Fruit fly (Drosophila melanogaster) whole organism, prepupa: ENCODE results near the gene U2af38.

Source experiments
- CG10631 ChIP-seq: fragments of 200-800 bp; sonication (Bioruptor generic); optimal IDR thresholded peaks from 2 replicates; lab custom pipeline; 2016; ENCODE audit warnings: missing biosample characterization, missing genetic modification characterization
- CG11902 ChIP-seq: fragments of 200-800 bp; sonication (Bioruptor generic); optimal IDR thresholded peaks from 3 replicates; lab custom pipeline; 2016; ENCODE audit warnings: missing biosample characterization, missing genetic modification characterization
- CG15336 ChIP-seq: fragments of 200-800 bp; sonication (Bioruptor generic); IDR thresholded peaks from 2 replicates; pipeline ENCODE4 v1.3.6; 2022; ENCODE audit warnings: missing biosample characterization, missing genetic modification characterization
- CG1621 ChIP-seq: fragments of 200-800 bp; sonication (Bioruptor generic); optimal IDR thresholded peaks from 3 replicates; lab custom pipeline; 2018; ENCODE audit warnings: missing biosample characterization, mild to moderate bottlenecking, missing genetic modification characterization
- CG31627 ChIP-seq: fragments of 200-800 bp; sonication (Bioruptor generic); optimal IDR thresholded peaks from 3 replicates; lab custom pipeline; 2016; ENCODE audit warnings: missing biosample characterization, missing genetic modification characterization
- CG34406 ChIP-seq: fragments of 200-800 bp; sonication (Bioruptor generic); optimal IDR thresholded peaks from 3 replicates; lab custom pipeline; 2016; ENCODE audit warnings: missing biosample characterization, missing genetic modification characterization
- CG6808 ChIP-seq: fragments of 200-800 bp; sonication (Bioruptor generic); optimal IDR thresholded peaks from 3 replicates; lab custom pipeline; 2017; ENCODE audit warnings: missing biosample characterization, missing genetic modification characterization, mild to moderate bottlenecking, moderate library complexity, missing genetic modification reagents
- CG8632 ChIP-seq: fragments of 200-800 bp; sonication (Bioruptor generic); optimal IDR thresholded peaks from 3 replicates; lab custom pipeline; 2016; ENCODE audit warnings: missing biosample characterization, missing genetic modification characterization
- Eip78C ChIP-seq: fragments of 200-800 bp; sonication (Bioruptor generic); peaks from one replicate; lab custom pipeline; 2016; ENCODE audit warnings: missing biosample characterization, missing genetic modification characterization
- Hr38 ChIP-seq: sonication (Bioruptor generic); optimal IDR thresholded peaks from 2 replicates; lab custom pipeline; 2016; ENCODE audit warnings: missing biosample characterization, missing genetic modification characterization
- Sox102F ChIP-seq: fragments of 200-800 bp; sonication (Bioruptor generic); optimal IDR thresholded peaks from 2 replicates; lab custom pipeline; 2016; ENCODE audit warnings: missing biosample characterization, mild to moderate bottlenecking, missing genetic modification characterization
- net ChIP-seq: fragments of 200-800 bp; sonication (Bioruptor generic); optimal IDR thresholded peaks from 3 replicates; lab custom pipeline; 2016; ENCODE audit warnings: missing biosample characterization, missing genetic modification characterization
- spab ChIP-seq: fragments of 200-800 bp; sonication (Bioruptor generic); optimal IDR thresholded peaks from 2 replicates; lab custom pipeline; 2017; ENCODE audit warnings: missing biosample characterization, mild to moderate bottlenecking, missing genetic modification characterization, missing genetic modification reagents
- topi ChIP-seq: fragments of 200-800 bp; sonication (Bioruptor generic); optimal IDR thresholded peaks from 3 replicates; lab custom pipeline; 2016; ENCODE audit warnings: missing biosample characterization, missing genetic modification characterization

dm6 chr2L:305646-306045 lies 11.2 kb upstream of the U2af38 start, which contains the start of gene Plc21C:
- TF ChIP-seq net (no peak), CG8632 (GFP tag; lab: Kevin White, UChicago) (no peak), CG34406 (GFP tag; lab: Kevin White, UChicago) (no peak), topi (peak; percentile 39), Eip78C (GFP tag; lab: Kevin White, UChicago) (peak; percentile 77), spab (no peak), CG1621 (tag; lab: Kevin White, UChicago) (no peak), CG31627 (GFP tag; lab: Kevin White, UChicago) (peak; percentile 61), CG6808 (GFP tag; lab: Kevin White, UChicago) (peak; percentile 91), Sox102F (GFP tag; lab: Kevin White, UChicago) (peak; percentile 33), Hr38 (GFP tag; lab: Kevin White, UChicago) (no peak), CG10631 (peak; percentile 34), CG11902 (GFP tag; lab: Kevin White, UChicago) (peak; percentile 2), CG15336 (no peak)
